Fruit fly (Drosophila melanogaster) whole organism, embryonic: ENCODE measurements around the gene CG31542.

Experiments used
- Asciz ChIP-seq: fragments of 200-800 bp; sonication (Bioruptor generic); optimal IDR thresholded peaks from 2 replicates; lab custom pipeline; 2017; ENCODE audit warnings: missing biosample characterization, mild to moderate bottlenecking, missing genetic modification characterization, missing genetic modification reagents
- C15 ChIP-seq: fragments of 200-800 bp; sonication (Bioruptor generic); IDR thresholded peaks from 3 replicates; pipeline ENCODE4 v1.3.6; 2022; ENCODE audit warnings: missing biosample characterization, missing genetic modification characterization
- CG1024 ChIP-seq: fragments of 200-800 bp; sonication (Bioruptor generic); IDR thresholded peaks from 2 replicates; pipeline ENCODE4 v1.3.6; 2022; ENCODE audit warnings: missing biosample characterization, missing genetic modification characterization
- CG11247 ChIP-seq: fragments of 200-800 bp; sonication (Bioruptor generic); IDR thresholded peaks from 2 replicates; pipeline ENCODE4 v1.3.6; 2022; ENCODE audit warnings: missing biosample characterization, missing genetic modification characterization
- CG12299 ChIP-seq: fragments of 200-800 bp; sonication (Bioruptor generic); optimal IDR thresholded peaks from 2 replicates; lab custom pipeline; 2018; ENCODE audit warnings: missing biosample characterization, mild to moderate bottlenecking, missing genetic modification characterization
- CG14710 ChIP-seq: fragments of 200-800 bp; sonication (Bioruptor generic); optimal IDR thresholded peaks from 3 replicates; lab custom pipeline; 2019; ENCODE audit warnings: missing biosample characterization, mild to moderate bottlenecking, missing genetic modification characterization, moderate library complexity
- CG1529 ChIP-seq: fragments of 200-800 bp; sonication (Bioruptor generic); optimal IDR thresholded peaks from 3 replicates; lab custom pipeline; 2018; ENCODE audit warnings: missing biosample characterization, missing genetic modification characterization
- CG16863 ChIP-seq: fragments of 200-800 bp; sonication (Bioruptor generic); optimal IDR thresholded peaks from 3 replicates; lab custom pipeline; 2016; ENCODE audit warnings: missing biosample characterization, missing genetic modification characterization
- CG17359 ChIP-seq: fragments of 200-800 bp; sonication (Bioruptor generic); optimal IDR thresholded peaks from 3 replicates; lab custom pipeline; 2018; ENCODE audit warnings: missing biosample characterization, mild to moderate bottlenecking, missing genetic modification characterization, moderate library complexity
- CG2116 ChIP-seq: fragments of 200-800 bp; sonication (Bioruptor generic); optimal IDR thresholded peaks from 3 replicates; lab custom pipeline; 2018; ENCODE audit warnings: missing biosample characterization, mild to moderate bottlenecking, missing genetic modification characterization
- CG2129 ChIP-seq: fragments of 200-800 bp; sonication (Bioruptor generic); IDR thresholded peaks from 2 replicates; pipeline ENCODE4 v1.3.6; 2022; ENCODE audit warnings: missing biosample characterization, missing genetic modification characterization; ENCODE audit not compliant: partially characterized antibody
- CG2889 ChIP-seq: fragments of 200-800 bp; sonication (Bioruptor generic); IDR thresholded peaks from 3 replicates; pipeline ENCODE4 v1.3.6; 2022; ENCODE audit warnings: missing biosample characterization, missing genetic modification characterization
- CG30431 ChIP-seq: fragments of 200-800 bp; sonication (Bioruptor generic); optimal IDR thresholded peaks from 2 replicates; lab custom pipeline; 2017; ENCODE audit warnings: missing biosample characterization, missing genetic modification characterization
- CG31365 ChIP-seq: fragments of 200-800 bp; sonication (Bioruptor generic); optimal IDR thresholded peaks from 2 replicates; lab custom pipeline; 2018; ENCODE audit warnings: missing biosample characterization, mild to moderate bottlenecking, missing genetic modification characterization
- CG3281 ChIP-seq: fragments of 200-800 bp; sonication (Bioruptor generic); optimal IDR thresholded peaks from 3 replicates; lab custom pipeline; 2017; ENCODE audit warnings: missing biosample characterization, mild to moderate bottlenecking, missing genetic modification characterization
- CG33557 ChIP-seq: fragments of 200-800 bp; sonication (Bioruptor generic); optimal IDR thresholded peaks from 2 replicates; lab custom pipeline; 2019; ENCODE audit warnings: missing biosample characterization, mild to moderate bottlenecking, missing genetic modification characterization, moderate library complexity
- CG34224 ChIP-seq: fragments of 200-800 bp; sonication (Bioruptor generic); IDR thresholded peaks from 3 replicates; pipeline ENCODE4 v1.3.6; 2022; ENCODE audit warnings: missing biosample characterization, missing genetic modification characterization; ENCODE audit not compliant: partially characterized antibody
- CG4282 ChIP-seq: fragments of 200-800 bp; sonication (Bioruptor generic); optimal IDR thresholded peaks from 2 replicates; lab custom pipeline; 2016; ENCODE audit warnings: missing biosample characterization, missing genetic modification characterization
- CG4707 ChIP-seq: fragments of 200-800 bp; sonication (Bioruptor generic); optimal IDR thresholded peaks from 2 replicates; lab custom pipeline; 2018; ENCODE audit warnings: missing biosample characterization, mild to moderate bottlenecking, missing genetic modification characterization, moderate library complexity
- CG6813 ChIP-seq: fragments of 200-800 bp; sonication (Bioruptor generic); optimal IDR thresholded peaks from 2 replicates; lab custom pipeline; 2017; ENCODE audit warnings: missing biosample characterization, missing genetic modification characterization, mild to moderate bottlenecking, moderate library complexity, missing genetic modification reagents
- CG8944 ChIP-seq: fragments of 200-800 bp; sonication (Bioruptor generic); optimal IDR thresholded peaks from 3 replicates; lab custom pipeline; 2016; ENCODE audit warnings: missing biosample characterization, missing genetic modification characterization
- Chrac-16 ChIP-seq: fragments of 200-800 bp; sonication (Bioruptor generic); optimal IDR thresholded peaks from 3 replicates; lab custom pipeline; 2016; ENCODE audit warnings: missing biosample characterization, missing genetic modification characterization
- D19B ChIP-seq: fragments of 200-800 bp; sonication (Bioruptor generic); optimal IDR thresholded peaks from 2 replicates; lab custom pipeline; 2017; ENCODE audit warnings: missing biosample characterization, mild to moderate bottlenecking, missing genetic modification characterization
- Dip3 ChIP-seq: fragments of 200-800 bp; sonication (Bioruptor generic); optimal IDR thresholded peaks from 3 replicates; lab custom pipeline; 2016; ENCODE audit warnings: missing biosample characterization, missing genetic modification characterization
- Fer1 ChIP-seq: fragments of 200-800 bp; sonication (Bioruptor generic); optimal IDR thresholded peaks from 2 replicates; lab custom pipeline; 2017; ENCODE audit warnings: missing biosample characterization, mild to moderate bottlenecking, missing genetic modification characterization
- H15 ChIP-seq: fragments of 200-800 bp; sonication (Bioruptor generic); IDR thresholded peaks from 3 replicates; pipeline ENCODE4 v1.3.6; 2022; ENCODE audit warnings: missing biosample characterization, missing genetic modification characterization
- HLH4C ChIP-seq: fragments of 200-800 bp; sonication (Bioruptor generic); IDR thresholded peaks from 3 replicates; pipeline ENCODE4 v1.3.6; 2022; ENCODE audit warnings: missing biosample characterization, missing genetic modification characterization; ENCODE audit not compliant: partially characterized antibody
- Kr ChIP-seq: fragments of 200-800 bp; sonication (Bioruptor generic); optimal IDR thresholded peaks from 2 replicates; lab custom pipeline; 2017; ENCODE audit warnings: missing biosample characterization, mild to moderate bottlenecking, missing genetic modification characterization
- Lim3 ChIP-seq: fragments of 200-800 bp; sonication (Bioruptor generic); IDR thresholded peaks from 2 replicates; pipeline ENCODE4 v1.3.6; 2022; ENCODE audit warnings: missing biosample characterization, missing genetic modification characterization
- NC2α ChIP-seq: fragments of 200-800 bp; sonication (Bioruptor generic); optimal IDR thresholded peaks from 2 replicates; lab custom pipeline; 2016; ENCODE audit warnings: missing biosample characterization, missing genetic modification characterization
- NFAT ChIP-seq: fragments of 200-800 bp; sonication (Bioruptor generic); IDR thresholded peaks from 2 replicates; pipeline ENCODE4 v1.3.6; 2022; ENCODE audit warnings: missing biosample characterization, missing genetic modification characterization
- Neu2 ChIP-seq: fragments of 200-800 bp; sonication (Bioruptor generic); optimal IDR thresholded peaks from 3 replicates; lab custom pipeline; 2016; ENCODE audit warnings: missing biosample characterization, missing genetic modification characterization, borderline replicate concordance
- Nf-YB ChIP-seq: fragments of 200-800 bp; sonication (Bioruptor generic); optimal IDR thresholded peaks from 3 replicates; lab custom pipeline; 2019; ENCODE audit warnings: missing biosample characterization, mild to moderate bottlenecking, missing genetic modification characterization, moderate library complexity
- Sry-δ ChIP-seq: fragments of 200-800 bp; sonication (Bioruptor generic); optimal IDR thresholded peaks from 2 replicates; lab custom pipeline; 2016; ENCODE audit warnings: missing biosample characterization, missing genetic modification characterization
- Tbp ChIP-seq: fragments of >200 bp; optimal IDR thresholded peaks from 2 replicates; lab custom pipeline; 2018; ENCODE audit warnings: missing biosample characterization, missing genetic modification characterization
- corto ChIP-seq: fragments of 200-800 bp; sonication (Bioruptor generic); optimal IDR thresholded peaks from 2 replicates; lab custom pipeline; 2016; ENCODE audit warnings: missing biosample characterization, mild to moderate bottlenecking, missing genetic modification characterization, moderate library complexity
- crol ChIP-seq: fragments of 200-800 bp; sonication (Bioruptor generic); IDR thresholded peaks from 2 replicates; pipeline ENCODE4 v1.3.6; 2022; ENCODE audit warnings: missing biosample characterization, missing genetic modification characterization
- dmrt11E ChIP-seq: fragments of 200-800 bp; sonication (Bioruptor generic); optimal IDR thresholded peaks from 3 replicates; lab custom pipeline; 2018; ENCODE audit warnings: missing biosample characterization, mild to moderate bottlenecking, missing genetic modification characterization, moderate library complexity
- ftz-f1 ChIP-seq: fragments of 200-800 bp; sonication (Bioruptor generic); optimal IDR thresholded peaks from 2 replicates; lab custom pipeline; 2016; ENCODE audit warnings: missing biosample characterization, missing genetic modification characterization
- hb ChIP-seq: fragments of 200-800 bp; sonication (Bioruptor generic); IDR thresholded peaks from 3 replicates; pipeline ENCODE4 v1.3.6; 2022; ENCODE audit warnings: missing biosample characterization, missing genetic modification characterization; ENCODE audit not compliant: partially characterized antibody
- lov ChIP-seq, 2 experiments: fragments of 200-800 bp in 1 of 2; fragments of >200 bp in 1 of 2; sonication (Bioruptor generic) in 1 of 2; IDR thresholded peaks in 1 of 2; optimal IDR thresholded peaks in 1 of 2; 2 replicates in 1 of 2; 3 replicates in 1 of 2; pipeline versions ENCODE4 v1.3.6 to Lab custom; 2017 to 2022; ENCODE audit warnings: missing biosample characterization in 1 of 2, missing genetic modification characterization in 1 of 2
- maf-S ChIP-seq: fragments of 200-800 bp; sonication (Bioruptor generic); optimal IDR thresholded peaks from 2 replicates; lab custom pipeline; 2016; ENCODE audit warnings: missing biosample characterization, missing genetic modification characterization
- nerfin-1 ChIP-seq: fragments of 200-800 bp; sonication (Bioruptor generic); optimal IDR thresholded peaks from 3 replicates; lab custom pipeline; 2019; ENCODE audit warnings: missing biosample characterization, mild to moderate bottlenecking, missing genetic modification characterization, moderate library complexity
- oc ChIP-seq: fragments of 200-800 bp; sonication (Bioruptor generic); optimal IDR thresholded peaks from 2 replicates; lab custom pipeline; 2018; ENCODE audit warnings: missing biosample characterization, mild to moderate bottlenecking, missing genetic modification characterization, moderate library complexity
- odd ChIP-seq: fragments of 200-800 bp; sonication (Bioruptor generic); optimal IDR thresholded peaks from 2 replicates; lab custom pipeline; 2017; ENCODE audit warnings: missing biosample characterization, mild to moderate bottlenecking, missing genetic modification characterization
- peb ChIP-seq: fragments of 200-800 bp; sonication (Bioruptor generic); IDR thresholded peaks from 2 replicates; pipeline ENCODE4 v1.3.6; 2022; ENCODE audit warnings: missing biosample characterization, missing genetic modification characterization
- schlank ChIP-seq: fragments of 200-800 bp; sonication (Bioruptor generic); optimal IDR thresholded peaks from 2 replicates; lab custom pipeline; 2018; ENCODE audit warnings: missing biosample characterization, mild to moderate bottlenecking, missing genetic modification characterization
- sim ChIP-seq: fragments of 200-800 bp; sonication (Bioruptor generic); IDR thresholded peaks from 2 replicates; pipeline ENCODE4 v1.3.6; 2022; ENCODE audit warnings: missing biosample characterization, missing genetic modification characterization
- wor ChIP-seq: fragments of 200-800 bp; sonication (Bioruptor generic); IDR thresholded peaks from 2 replicates; pipeline ENCODE4 v1.3.6; 2022; ENCODE audit warnings: missing biosample characterization, missing genetic modification characterization
- zfh2 ChIP-seq: fragments of 200-800 bp; sonication (Bioruptor generic); optimal IDR thresholded peaks from 2 replicates; lab custom pipeline; 2016; ENCODE audit warnings: missing biosample characterization, missing genetic modification characterization

Gene CG31542

DNA sequence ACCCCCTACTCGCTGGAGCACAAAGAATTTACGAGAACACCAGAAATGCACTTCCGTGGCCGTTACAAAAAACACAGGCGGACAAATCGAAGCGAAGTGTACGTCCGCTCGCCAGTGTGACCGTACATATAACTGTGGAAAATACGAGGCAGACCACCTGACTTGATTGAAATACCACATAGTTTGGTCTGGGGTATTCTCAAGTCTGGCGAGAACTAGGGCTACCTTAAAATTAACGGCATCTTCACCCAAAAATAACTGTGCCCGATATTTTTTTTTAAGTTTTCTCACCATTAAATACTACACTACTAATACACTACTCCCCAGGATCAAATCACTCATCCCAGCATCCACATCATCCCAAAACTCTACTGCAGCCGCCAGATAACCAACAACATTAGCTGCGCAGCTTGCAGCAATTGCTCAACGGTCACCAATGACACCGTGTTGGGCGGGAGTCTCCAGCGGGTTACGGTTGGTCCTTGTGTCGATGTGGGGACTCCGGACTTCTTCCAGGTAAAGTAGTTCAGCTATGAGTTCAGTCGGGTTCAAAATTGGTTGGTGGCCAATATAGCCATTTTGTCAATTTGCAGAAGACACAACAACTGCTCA is 1.1 kb upstream of the CG31542 start, which contains the start of gene Cerk (continued):
- no peak for TF ChIP-seq CG31365 (tag; lab: Kevin White, UChicago)
- TF ChIP-seq sim (GFP tag; lab: Robert Waterston, UW), result no peak
- no peak for TF ChIP-seq CG2129
- no peak for TF ChIP-seq hb (GFP tag; lab: Robert Waterston, UW)
- TF ChIP-seq maf-S (GFP tag; lab: Kevin White, UChicago), result no peak
- no peak for TF ChIP-seq CG33557
- TF ChIP-seq Neu2 (GFP tag; lab: Kevin White, UChicago), result no peak
- TF ChIP-seq ftz-f1 (GFP tag; lab: Kevin White, UChicago), result no peak
- TF ChIP-seq Asciz, result no peak
- TF ChIP-seq CG8944 (GFP tag; lab: Kevin White, UChicago), result peak; percentile 21
- TF ChIP-seq CG1024 (GFP tag; lab: Robert Waterston, UW), result no peak
- no peak for TF ChIP-seq Nf-YB (GFP tag; lab: Kevin White, UChicago)
- no peak for TF ChIP-seq oc (tag; lab: Kevin White, UChicago)
- TF ChIP-seq CG17359 (tag; lab: Kevin White, UChicago), result no peak
- no peak for TF ChIP-seq corto
- no peak for TF ChIP-seq schlank (tag; lab: Kevin White, UChicago)
- TF ChIP-seq zfh2, result peak; percentile 36
- TF ChIP-seq nerfin-1 (tag; lab: Kevin White, UChicago), result no peak
- no peak for TF ChIP-seq D19B (GFP tag; lab: Kevin White, UChicago)
- TF ChIP-seq CG14710 (tag; lab: Kevin White, UChicago), result peak; percentile 52
- no peak for TF ChIP-seq CG6813 (GFP tag; lab: Kevin White, UChicago)
- no peak for TF ChIP-seq Kr (GFP tag; lab: Kevin White, UChicago)
- no peak for TF ChIP-seq Tbp (GFP tag; lab: Kevin White, UChicago)
- no peak for TF ChIP-seq dmrt11E (tag; lab: Kevin White, UChicago)
- TF ChIP-seq Chrac-16 (GFP tag; lab: Kevin White, UChicago), result peak; percentile 43
- TF ChIP-seq wor (GFP tag; lab: Robert Waterston, UW), result no peak
- TF ChIP-seq CG1529 (GFP tag; lab: Kevin White, UChicago), result no peak
- no peak for TF ChIP-seq peb (GFP tag; lab: Robert Waterston, UW)
- TF ChIP-seq odd, result no peak
- TF ChIP-seq Sry-δ (GFP tag; lab: Kevin White, UChicago), result peak; percentile 66
- TF ChIP-seq CG34224, result no peak
- TF ChIP-seq CG16863, result no peak
- peak; percentile 65 for TF ChIP-seq NFAT (GFP tag; lab: Robert Waterston, UW)
- peak; percentile 59; the same call in 2 of the 3 replicates for TF ChIP-seq HLH4C
- TF ChIP-seq CG2889 (GFP tag; lab: Robert Waterston, UW), result no peak
- peak; percentile 32 for TF ChIP-seq CG4707 (GFP tag; lab: Kevin White, UChicago)
- no peak for TF ChIP-seq CG30431
- TF ChIP-seq C15, result no peak
- no peak for TF ChIP-seq CG12299 (tag; lab: Kevin White, UChicago)
- TF ChIP-seq lov (optimal IDR thresholded peaks at IDR 0.05; lab: Kevin White, UChicago), result no peak
- 0 out of 3 replicates have a peak, but pooled peaks have one; percentile 36 for TF ChIP-seq lov (GFP tag; IDR thresholded peaks at IDR 0.05; lab: Robert Waterston, UW)
- no peak for TF ChIP-seq NC2α (GFP tag; lab: Kevin White, UChicago)
- no peak for TF ChIP-seq CG3281
- no peak for TF ChIP-seq Lim3
- TF ChIP-seq CG2116 (GFP tag; lab: Kevin White, UChicago), result peak; percentile 61
- peak; percentile 7 for TF ChIP-seq Dip3
- TF ChIP-seq CG4282 (GFP tag; lab: Kevin White, UChicago), result no peak
- TF ChIP-seq H15 (GFP tag; lab: Robert Waterston, UW), result 0 out of 3 replicates have a peak, but pooled peaks have one; percentile 8
- TF ChIP-seq Fer1 (GFP tag; lab: Kevin White, UChicago), result peak; percentile 7
- no peak for TF ChIP-seq CG11247 (GFP tag; lab: Robert Waterston, UW)
- no peak for TF ChIP-seq crol (GFP tag; lab: Robert Waterston, UW)
